Fruit fly (Drosophila melanogaster): ENCODE data around the gene CG9265.

dm6 chr2L:21026597-21026996, 44.7 kb downstream of the CG9265 start:
- TF ChIP-seq kay (GFP tag; ENCODE audit: borderline replicate concordance) (no peak), CG7045 (GFP tag; optimal IDR thresholded peaks at IDR 0.05) (no peak), Hr96 (GFP tag; optimal IDR thresholded peaks at IDR 0.05) (no peak), cic (GFP tag; optimal IDR thresholded peaks at IDR 0.05) (no peak), CG5204 (GFP tag; optimal IDR thresholded peaks at IDR 0.05) (no peak), CG12768 (GFP tag; optimal IDR thresholded peaks at IDR 0.05) (no peak)
